Fruit fly (Drosophila melanogaster) whole organism, embryonic: ENCODE data around the gene Muc68Ca.

Source experiments
- CG16815 ChIP-seq: fragments of 200-800 bp; sonication (Bioruptor generic); optimal IDR thresholded peaks from 3 replicates; lab custom pipeline; 2017; ENCODE audit warnings: missing biosample characterization, mild to moderate bottlenecking, missing genetic modification characterization
- CG17385 ChIP-seq: fragments of 200-800 bp; sonication (Bioruptor generic); optimal IDR thresholded peaks from 3 replicates; lab custom pipeline; 2018; ENCODE audit warnings: missing biosample characterization, mild to moderate bottlenecking, missing genetic modification characterization
- Chrac-16 ChIP-seq: fragments of 200-800 bp; sonication (Bioruptor generic); optimal IDR thresholded peaks from 3 replicates; lab custom pipeline; 2016; ENCODE audit warnings: missing biosample characterization, missing genetic modification characterization
- D ChIP-seq, 2 experiments: fragments of 200-800 bp in 1 of 2; fragments of >200 bp in 1 of 2; sonication (Bioruptor generic) in 1 of 2; optimal IDR thresholded peaks; 2 replicates in 1 of 2; 3 replicates in 1 of 2; lab custom pipeline; 2017; ENCODE audit warnings: mild to moderate bottlenecking in 1 of 2, missing biosample characterization in 1 of 2, missing genetic modification characterization in 1 of 2, missing genetic modification reagents in 1 of 2
- PHDP ChIP-seq: fragments of 200-800 bp; sonication (Bioruptor generic); optimal IDR thresholded peaks from 3 replicates; lab custom pipeline; 2018; ENCODE audit warnings: missing biosample characterization, mild to moderate bottlenecking, missing genetic modification characterization, moderate library complexity
- crc ChIP-seq: fragments of 200-800 bp; sonication (Bioruptor generic); optimal IDR thresholded peaks from 2 replicates; lab custom pipeline; 2016; ENCODE audit warnings: missing biosample characterization, missing genetic modification characterization
- inv ChIP-seq: fragments of 200-800 bp; sonication (Bioruptor generic); IDR thresholded peaks from 2 replicates; pipeline ENCODE4 v1.3.6; 2022; ENCODE audit warnings: missing biosample characterization, missing genetic modification characterization; ENCODE audit not compliant: partially characterized antibody
- lmd ChIP-seq: fragments of 200-800 bp; sonication (Bioruptor generic); IDR thresholded peaks from 2 replicates; pipeline ENCODE4 v1.3.6; 2022; ENCODE audit warnings: missing biosample characterization, missing genetic modification characterization
- pros ChIP-seq: fragments of 200-800 bp; sonication (Bioruptor generic); optimal IDR thresholded peaks from 3 replicates; lab custom pipeline; 2019; ENCODE audit warnings: missing biosample characterization, mild to moderate bottlenecking, missing genetic modification characterization, moderate library complexity
- sna ChIP-seq: fragments of 200-800 bp; sonication (Bioruptor generic); IDR thresholded peaks from 2 replicates; pipeline ENCODE4 v1.3.6; 2022; ENCODE audit warnings: missing biosample characterization, missing genetic modification characterization; ENCODE audit not compliant: partially characterized antibody

dm6 chr3L:11586794-11587462, 33.0 kb downstream of the Muc68Ca start:
- TF ChIP-seq lmd (GFP tag; lab: Robert Waterston, UW) = no peak
- TF ChIP-seq sna = 0 out of 2 replicates have a peak, but pooled peaks have one; percentile 39
- TF ChIP-seq Chrac-16 (GFP tag; lab: Kevin White, UChicago) = no peak
- TF ChIP-seq PHDP = no peak
- TF ChIP-seq inv = 0 out of 2 replicates have a peak, but pooled peaks have one; percentile 21
- TF ChIP-seq crc (GFP tag; lab: Kevin White, UChicago) = no peak
- TF ChIP-seq CG17385 = no peak
- peak; percentile 68 for TF ChIP-seq D (optimal IDR thresholded peaks at IDR 0.05; lab: Kevin White, UChicago)
- no peak for TF ChIP-seq D (GFP tag; optimal IDR thresholded peaks at IDR 0.05; lab: Kevin White, UChicago)
- TF ChIP-seq CG16815 (GFP tag; lab: Kevin White, UChicago) = no peak
- peak; percentile 87 for TF ChIP-seq pros
